Fruit fly (Drosophila melanogaster): Measurements from ENCODE around the gene Rab1.

DNA sequence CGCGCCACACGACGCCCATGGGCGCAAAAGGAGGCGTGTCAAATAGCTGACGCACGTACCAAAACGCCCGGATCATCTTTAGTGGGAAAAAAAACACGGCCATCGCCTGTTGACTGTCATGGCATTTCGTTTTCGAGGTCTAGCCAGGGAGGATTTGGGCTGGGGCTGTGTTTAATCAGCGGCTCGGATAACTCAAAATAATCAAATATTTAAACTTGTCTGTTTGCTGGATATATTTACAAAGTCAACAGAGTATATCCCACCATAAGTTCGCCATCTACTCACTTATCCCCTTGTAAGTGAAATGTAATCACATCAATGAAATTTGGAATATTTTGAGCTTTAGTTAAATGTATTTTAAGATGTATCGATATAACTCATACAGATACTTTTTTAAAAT is 8.1 kb downstream of the Rab1 start:
- TF ChIP-seq CG1620 (GFP tag; optimal IDR thresholded peaks at IDR 0.05) (no peak), Clk (GFP tag; optimal IDR thresholded peaks at IDR 0.05) (no peak)
